Worm (Caenorhabditis elegans): ENCODE measurements around the gene hif-1.
A peak's percentile ranks its signal among the peaks of the same experiment; 100 is the strongest.

ce11 chrV:20744290-20744837 is 35.8 kb upstream of the hif-1 start, which contains the start of gene dnj-25:
- no peak for TF ChIP-seq elt-3 (tag; optimal IDR thresholded peaks at IDR 0.05)
- TF ChIP-seq tbx-2 (tag; optimal IDR thresholded peaks at IDR 0.05), result no peak
- TF ChIP-seq fos-1 (tag; optimal IDR thresholded peaks at IDR 0.05), result no peak
- TF ChIP-seq ceh-16 (tag; optimal IDR thresholded peaks at IDR 0.05), result no peak
- no peak for TF ChIP-seq nhr-12 (tag; optimal IDR thresholded peaks at IDR 0.05)
- TF ChIP-seq lin-15B (tag; optimal IDR thresholded peaks at IDR 0.05), result peak; percentile 19
- no peak for TF ChIP-seq egl-5 (tag; optimal IDR thresholded peaks at IDR 0.05)
- no peak for TF ChIP-seq eor-1 (tag; optimal IDR thresholded peaks at IDR 0.05)

Measured in whole organism, L3 larva.